Worm (Caenorhabditis elegans) whole organism, late embryonic: ENCODE results near the gene nhr-68.

ENCODE experiments used
- K02D7.2 ChIP-seq: sonication (generic microtip); optimal IDR thresholded peaks from 2 replicates; lab custom pipeline; 2017; ENCODE audit warnings: mild to moderate bottlenecking, missing genetic modification characterization, missing compliant biosample characterization
- K09A11.1 ChIP-seq: sonication (generic microtip); optimal IDR thresholded peaks from 2 replicates; lab custom pipeline; 2017; ENCODE audit warnings: antibody characterized with exemption, mild to moderate bottlenecking, missing genetic modification characterization, missing compliant biosample characterization; ENCODE audit not compliant: insufficient read depth
- T23F11.4 ChIP-seq: fragments of 200-800 bp; sonication (Bioruptor generic); optimal IDR thresholded peaks from 2 replicates; lab custom pipeline; 2018; ENCODE audit warnings: mild to moderate bottlenecking, missing genetic modification characterization, missing compliant biosample characterization
- Y22D7AL.16 ChIP-seq: sonication (generic microtip); optimal IDR thresholded peaks from 2 replicates; lab custom pipeline; 2016; ENCODE audit warnings: missing genetic modification characterization, missing compliant biosample characterization
- ahr-1 ChIP-seq: sonication (generic microtip); optimal IDR thresholded peaks from 2 replicates; lab custom pipeline; 2016; ENCODE audit warnings: missing genetic modification characterization, missing compliant biosample characterization
- ceh-14 ChIP-seq: sonication (generic microtip); optimal IDR thresholded peaks from 2 replicates; lab custom pipeline; 2016; ENCODE audit warnings: missing genotype, missing genetic modification characterization, missing compliant biosample characterization
- ceh-18 ChIP-seq: sonication (generic microtip); optimal IDR thresholded peaks from 2 replicates; lab custom pipeline; 2016; ENCODE audit warnings: missing genetic modification characterization, missing compliant biosample characterization
- ceh-31 ChIP-seq: sonication (generic microtip); optimal IDR thresholded peaks from 2 replicates; lab custom pipeline; 2016; ENCODE audit warnings: missing genetic modification characterization, missing compliant biosample characterization
- ceh-34 ChIP-seq: sonication (generic microtip); optimal IDR thresholded peaks from 2 replicates; lab custom pipeline; 2016; ENCODE audit warnings: mild to moderate bottlenecking, missing genetic modification characterization, missing compliant biosample characterization
- ceh-45 ChIP-seq: fragments of 200-800 bp; sonication (Bioruptor generic); IDR thresholded peaks from 2 replicates; pipeline ENCODE4 v1.3.6; 2022; ENCODE audit warnings: missing genetic modification reagents, missing genetic modification characterization, missing compliant biosample characterization
- ceh-9 ChIP-seq: sonication (generic microtip); optimal IDR thresholded peaks from 2 replicates; lab custom pipeline; 2016; ENCODE audit warnings: mild to moderate bottlenecking, missing genetic modification characterization, inconsistent platforms, missing compliant biosample characterization
- che-1 ChIP-seq: sonication (generic microtip); optimal IDR thresholded peaks from 2 replicates; lab custom pipeline; 2016; ENCODE audit warnings: mild to moderate bottlenecking, missing genetic modification characterization, missing compliant biosample characterization
- elt-2 ChIP-seq: sonication (generic microtip); optimal IDR thresholded peaks from 2 replicates; lab custom pipeline; 2016; ENCODE audit warnings: missing genetic modification reagents, missing genetic modification characterization, missing compliant biosample characterization
- elt-4 ChIP-seq: sonication (generic microtip); optimal IDR thresholded peaks from 2 replicates; lab custom pipeline; 2016; ENCODE audit warnings: missing genetic modification characterization, missing compliant biosample characterization
- ets-4 ChIP-seq: sonication (generic microtip); optimal IDR thresholded peaks from 2 replicates; lab custom pipeline; 2016; ENCODE audit warnings: missing genetic modification characterization, missing compliant biosample characterization
- gmeb-2 ChIP-seq: sonication (generic microtip); optimal IDR thresholded peaks from 2 replicates; lab custom pipeline; 2016; ENCODE audit warnings: missing genetic modification characterization, inconsistent platforms, missing compliant biosample characterization
- hlh-13 ChIP-seq: fragments of 200-800 bp; sonication (Bioruptor generic); optimal IDR thresholded peaks from 2 replicates; lab custom pipeline; 2018; ENCODE audit warnings: mild to moderate bottlenecking, missing genetic modification characterization, missing compliant biosample characterization
- hlh-15 ChIP-seq: sonication (generic microtip); optimal IDR thresholded peaks from 2 replicates; lab custom pipeline; 2016; ENCODE audit warnings: missing genetic modification characterization, missing compliant biosample characterization
- hlh-30 ChIP-seq: sonication (generic microtip); optimal IDR thresholded peaks from 2 replicates; lab custom pipeline; 2017; ENCODE audit warnings: antibody characterized with exemption, missing genetic modification characterization, missing compliant biosample characterization; ENCODE audit not compliant: insufficient read depth
- hlh-6 ChIP-seq: sonication (generic microtip); optimal IDR thresholded peaks from 2 replicates; lab custom pipeline; 2016; ENCODE audit warnings: missing genotype, missing genetic modification characterization, missing compliant biosample characterization
- hlh-8 ChIP-seq: sonication (generic microtip); optimal IDR thresholded peaks from 2 replicates; lab custom pipeline; 2016; ENCODE audit warnings: missing genotype, missing genetic modification characterization, missing compliant biosample characterization
- madf-2 ChIP-seq: sonication (generic microtip); optimal IDR thresholded peaks from 2 replicates; lab custom pipeline; 2017; ENCODE audit warnings: missing genetic modification characterization, missing compliant biosample characterization
- nhr-11 ChIP-seq: fragments of 150-350 bp; optimal IDR thresholded peaks from 2 replicates; lab custom pipeline; 2014; ENCODE audit warnings: missing biosample characterization, missing genetic modification characterization
- pag-3 ChIP-seq: sonication (generic microtip); optimal IDR thresholded peaks from 2 replicates; lab custom pipeline; 2016; ENCODE audit warnings: missing compliant biosample characterization, missing genetic modification characterization, borderline replicate concordance
- pat-9 ChIP-seq: fragments of 200-800 bp; sonication (Bioruptor generic); optimal IDR thresholded peaks from 2 replicates; lab custom pipeline; 2018; ENCODE audit warnings: mild to moderate bottlenecking, missing genetic modification characterization, moderate library complexity, missing compliant biosample characterization
- pax-1 ChIP-seq: fragments of 150-350 bp; optimal IDR thresholded peaks from 2 replicates; lab custom pipeline; 2014; ENCODE audit warnings: missing biosample characterization, missing genetic modification characterization
- pha-2 ChIP-seq: sonication (generic microtip); optimal IDR thresholded peaks from 2 replicates; lab custom pipeline; 2017; ENCODE audit warnings: mild to moderate bottlenecking, missing genetic modification characterization, missing compliant biosample characterization
- ref-2 ChIP-seq: sonication (generic microtip); optimal IDR thresholded peaks from 2 replicates; lab custom pipeline; 2016; ENCODE audit warnings: missing genetic modification characterization, missing compliant biosample characterization
- rnt-1 ChIP-seq: sonication (generic microtip); optimal IDR thresholded peaks from 2 replicates; lab custom pipeline; 2016; ENCODE audit warnings: missing genetic modification characterization, missing compliant biosample characterization
- sdc-2 ChIP-seq: sonication (generic microtip); optimal IDR thresholded peaks from 2 replicates; lab custom pipeline; 2016; ENCODE audit warnings: missing genotype, missing genetic modification characterization, missing compliant biosample characterization
- syd-9 ChIP-seq: sonication (generic microtip); optimal IDR thresholded peaks from 2 replicates; lab custom pipeline; 2016; ENCODE audit warnings: mild to moderate bottlenecking, missing genetic modification characterization, moderate library complexity, missing compliant biosample characterization
- tbx-2 ChIP-seq: sonication (generic microtip); optimal IDR thresholded peaks from 2 replicates; lab custom pipeline; 2016; ENCODE audit warnings: missing genetic modification characterization, missing compliant biosample characterization
- tbx-7 ChIP-seq: sonication (generic microtip); optimal IDR thresholded peaks from 2 replicates; lab custom pipeline; 2016; ENCODE audit warnings: missing genotype, missing genetic modification characterization, missing compliant biosample characterization
- ttx-3 ChIP-seq: sonication (generic microtip); optimal IDR thresholded peaks from 2 replicates; lab custom pipeline; 2016; ENCODE audit warnings: missing genetic modification reagents, missing genetic modification characterization, missing compliant biosample characterization
- unc-3 ChIP-seq, 2 experiments: fragments of 200-800 bp in 1 of 2; sonication (Bioruptor generic) in 1 of 2; sonication (generic microtip) in 1 of 2; conservative IDR thresholded peaks in 1 of 2; optimal IDR thresholded peaks in 1 of 2; 2 replicates each; pipeline versions ENCODE4 v1.3.6 to Lab custom; 2016 to 2022; ENCODE audit warnings: missing compliant biosample characterization in 2 of 2, missing genetic modification characterization in 2 of 2, missing genetic modification reagents in 1 of 2
- unc-55 ChIP-seq: sonication (generic microtip); optimal IDR thresholded peaks from 2 replicates; lab custom pipeline; 2017; ENCODE audit warnings: missing biosample characterization, missing genetic modification reagents, missing genetic modification characterization
- zip-5 ChIP-seq: sonication (generic microtip); optimal IDR thresholded peaks from 2 replicates; lab custom pipeline; 2016; ENCODE audit warnings: missing genetic modification characterization, missing compliant biosample characterization

Gene nhr-68

DNA sequence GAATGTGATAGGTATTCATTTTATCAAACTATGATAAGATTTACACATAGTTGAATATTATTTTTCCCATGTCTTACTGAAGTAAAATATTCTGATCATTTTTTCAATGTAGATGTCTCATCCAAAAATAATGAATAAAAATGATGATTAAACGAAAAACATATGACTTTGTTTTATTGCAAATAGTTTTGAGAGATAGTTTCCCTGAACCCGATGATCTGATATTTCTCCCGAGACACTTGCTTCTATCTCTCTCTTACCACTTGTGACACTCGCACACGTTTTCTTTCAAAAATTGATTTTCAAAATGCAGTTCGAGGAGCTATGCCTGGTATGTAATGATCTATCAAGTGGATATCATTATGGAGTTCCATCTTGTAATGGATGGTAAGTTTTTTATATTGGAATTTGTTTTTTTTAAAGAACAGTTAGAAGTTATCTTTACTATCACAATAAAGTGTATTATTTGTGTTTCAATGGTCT lies 3.0 kb upstream of the nhr-68 start, which contains the start of the genes nhr-101 and pms-2:
Gene nhr-101, plus strand, starts transcription at position 308 of the 483 bp plus-strand sequence.
Gene pms-2, minus strand, starts transcription at position 433 of the 483 bp plus-strand sequence.
- TF ChIP-seq ets-4, result no peak
- TF ChIP-seq pax-1 (tag; lab: Kevin White, UChicago), result no peak
- no peak for TF ChIP-seq ceh-34 (tag; lab: Kevin White, UChicago)
- TF ChIP-seq ref-2, result no peak
- no peak for TF ChIP-seq unc-3 (GFP tag; conservative IDR thresholded peaks at IDR 0.05; lab: Robert Waterston, UW)
- TF ChIP-seq unc-3 (tag; optimal IDR thresholded peaks at IDR 0.05; lab: Kevin White, UChicago), result no peak

ce11 chrV:11574563-11574962 lies 1.3 kb downstream of the nhr-68 start:
- TF ChIP-seq gmeb-2 (no peak), K09A11.1 (tag; lab: Kevin White, UChicago) (no peak), hlh-15 (tag; lab: Kevin White, UChicago) (no peak), pax-1 (tag; lab: Kevin White, UChicago) (no peak), ceh-14 (tag; lab: Kevin White, UChicago) (no peak), rnt-1 (tag; lab: Kevin White, UChicago) (no peak), K02D7.2 (tag; lab: Kevin White, UChicago) (no peak), unc-55 (GFP tag; lab: Kevin White, UChicago) (no peak), ahr-1 (tag; lab: Kevin White, UChicago) (no peak), hlh-13 (GFP tag; lab: Kevin White, UChicago) (no peak), tbx-7 (tag; lab: Kevin White, UChicago) (no peak), ttx-3 (tag; lab: Kevin White, UChicago) (no peak), elt-2 (no peak), hlh-6 (tag; lab: Kevin White, UChicago) (no peak)

DNA sequence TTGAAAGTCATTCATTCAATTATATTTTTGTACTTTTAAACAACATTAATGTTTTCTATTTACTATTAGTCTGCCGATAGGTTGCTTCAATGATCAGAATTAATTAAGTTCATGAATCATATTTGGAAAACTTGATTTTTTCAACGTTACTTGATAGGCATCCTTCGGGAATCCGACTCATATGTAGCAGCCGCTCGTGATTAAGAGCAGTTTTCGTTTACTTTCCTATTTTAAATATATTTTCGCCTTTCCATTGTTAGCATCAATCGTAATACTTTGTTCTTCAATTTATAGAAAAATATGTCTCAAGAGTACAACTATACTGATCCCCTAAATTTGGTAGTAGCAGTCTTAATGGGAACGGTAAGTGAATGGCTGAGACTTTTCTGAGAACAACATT lies 7.6 kb downstream of the nhr-68 start, which contains the start of gene srx-90:
Gene srx-90, plus strand, starts transcription at position 301 of the 400 bp plus-strand sequence.
- no peak for TF ChIP-seq hlh-30 (tag; lab: Kevin White, UChicago)
- TF ChIP-seq elt-4 (tag; lab: Kevin White, UChicago), result no peak
- TF ChIP-seq ahr-1 (tag; lab: Kevin White, UChicago), result no peak
- no peak for TF ChIP-seq K02D7.2 (tag; lab: Kevin White, UChicago)
- TF ChIP-seq sdc-2, result no peak
- TF ChIP-seq ceh-14 (tag; lab: Kevin White, UChicago), result no peak
- TF ChIP-seq elt-2, result no peak
- TF ChIP-seq pha-2 (tag; lab: Kevin White, UChicago), result no peak
- TF ChIP-seq nhr-11 (tag; lab: Kevin White, UChicago), result no peak
- TF ChIP-seq ceh-45 (GFP tag; lab: Robert Waterston, UW), result no peak
- TF ChIP-seq hlh-13 (GFP tag; lab: Kevin White, UChicago), result no peak
- TF ChIP-seq madf-2 (tag; lab: Kevin White, UChicago), result no peak
- TF ChIP-seq zip-5 (tag; lab: Kevin White, UChicago), result no peak

DNA sequence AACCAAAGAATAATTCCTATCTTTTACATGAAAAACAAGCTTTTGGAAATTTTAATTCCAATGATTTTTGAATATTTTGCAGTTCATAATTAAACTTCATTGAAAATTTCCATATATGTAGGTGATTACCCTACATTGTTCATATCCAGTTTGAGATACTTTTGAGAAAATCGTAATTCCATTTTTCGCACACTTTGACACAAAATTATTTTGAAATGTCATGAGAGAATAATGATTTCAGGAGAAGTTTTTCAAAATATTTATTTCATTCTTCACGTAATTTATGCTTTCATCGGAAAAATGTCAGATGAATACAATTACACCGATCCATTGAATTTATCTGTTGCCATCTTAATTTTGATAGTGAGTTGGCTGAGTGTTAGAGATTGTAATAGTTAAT lies 10.0 kb downstream of the nhr-68 start, which contains the start of gene srx-88:
Gene srx-88, plus strand, starts transcription at position 301 of the 400 bp plus-strand sequence.
- TF ChIP-seq T23F11.4 (GFP tag; lab: Kevin White, UChicago) (no peak), che-1 (no peak), Y22D7AL.16 (tag; lab: Kevin White, UChicago) (no peak), tbx-2 (no peak), ceh-14 (tag; lab: Kevin White, UChicago) (no peak), gmeb-2 (no peak), ceh-9 (tag; lab: Kevin White, UChicago) (no peak), syd-9 (no peak), pat-9 (tag; lab: Kevin White, UChicago) (no peak), hlh-8 (no peak), hlh-13 (GFP tag; lab: Kevin White, UChicago) (no peak), pax-1 (tag; lab: Kevin White, UChicago) (no peak), elt-4 (tag; lab: Kevin White, UChicago) (no peak), ttx-3 (tag; lab: Kevin White, UChicago) (no peak), ceh-31 (tag; lab: Kevin White, UChicago) (no peak), pag-3 (tag; lab: Kevin White, UChicago) (no peak), K02D7.2 (tag; lab: Kevin White, UChicago) (no peak), rnt-1 (tag; lab: Kevin White, UChicago) (no peak), ceh-18 (tag; lab: Kevin White, UChicago) (no peak)
